Worm (Caenorhabditis elegans): ENCODE data around the gene W02F12.2.

- no peak for TF ChIP-seq efl-3 (GFP tag; optimal IDR thresholded peaks at IDR 0.05)
- TF ChIP-seq efl-1 (optimal IDR thresholded peaks at IDR 0.05) = no peak
- TF ChIP-seq efl-1 (GFP tag; optimal IDR thresholded peaks at IDR 0.05 in 1 of 2) = no peak
Measured at ce11 chrV:6704482-6704881, 7.0 kb upstream of the W02F12.2 start.

Data from whole organism, L1 larva.